Worm (Caenorhabditis elegans): Measurements from ENCODE around the gene slc-36.3.

The slc-36.3 gene

DNA sequence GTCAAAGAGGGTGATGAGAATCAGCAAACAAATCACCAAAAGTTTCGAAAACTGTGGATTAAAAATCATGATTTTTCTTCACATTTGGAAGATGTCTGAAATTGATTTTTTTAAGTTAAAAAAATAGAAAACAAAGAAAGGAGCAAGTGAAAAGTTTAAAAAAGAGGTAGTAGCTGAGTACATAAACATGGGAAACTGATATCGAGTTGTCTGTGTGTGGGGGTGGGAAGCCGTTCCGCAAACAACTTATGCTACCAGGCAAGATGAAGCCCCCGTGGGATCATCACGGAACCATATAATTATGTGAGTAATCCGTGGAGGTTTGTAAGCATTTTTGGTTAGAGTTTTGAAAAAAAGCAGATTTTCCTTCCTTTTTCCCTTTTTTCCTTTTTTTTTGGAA is 7.1 kb upstream of the slc-36.3 start, which contains the start of gene Y38H6C.20 (continued):
- no peak for TF ChIP-seq T26A5.8 (tag; optimal IDR thresholded peaks at IDR 0.05)
- no peak for TF ChIP-seq mxl-1 (tag; optimal IDR thresholded peaks at IDR 0.05)

DNA sequence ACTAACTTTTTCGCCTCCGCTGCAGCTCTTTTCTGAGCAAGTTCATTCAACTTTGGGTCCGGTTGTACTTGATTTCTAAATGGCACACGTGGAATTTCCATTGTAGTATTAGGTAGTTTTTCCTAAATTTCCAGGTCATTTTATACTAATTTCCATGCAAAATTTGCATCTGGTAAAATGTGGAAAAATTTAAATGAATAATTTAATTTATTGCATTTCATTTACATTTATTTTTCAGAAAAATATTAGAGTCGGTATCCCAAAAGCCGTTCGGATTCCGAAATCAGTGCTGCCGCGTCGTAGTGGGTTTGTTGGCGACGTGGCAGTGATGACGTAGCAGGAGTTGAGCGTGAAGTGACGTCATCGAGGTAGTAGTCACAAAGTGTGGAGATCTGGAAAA is 3.1 kb upstream of the slc-36.3 start, which contains the start of gene Y38H6C.18:
Gene Y38H6C.18 (minus strand): TSS at position 101 of the 400 bp plus-strand sequence.
- TF ChIP-seq lir-1 (GFP tag; conservative IDR thresholded peaks at IDR 0.05) (no peak), ztf-26 (tag; optimal IDR thresholded peaks at IDR 0.05) (no peak), B0261.1 (tag; optimal IDR thresholded peaks at IDR 0.05) (no peak), rcor-1 (GFP tag; IDR thresholded peaks at IDR 0.05) (no peak), nfya-2 (GFP tag; IDR thresholded peaks at IDR 0.05) (no peak), attf-5 (GFP tag; optimal IDR thresholded peaks at IDR 0.05) (no peak), mcd-1 (GFP tag; IDR thresholded peaks at IDR 0.05) (no peak), lsl-1 (GFP tag; optimal IDR thresholded peaks at IDR 0.05) (no peak), cebp-1 (GFP tag; IDR thresholded peaks at IDR 0.05) (no peak), cebp-1 (tag; optimal IDR thresholded peaks at IDR 0.05) (no peak), ceh-40 (GFP tag; IDR thresholded peaks at IDR 0.05) (no peak), attf-3 (GFP tag; conservative IDR thresholded peaks at IDR 0.05) (no peak), K11D2.4 (GFP tag; IDR thresholded peaks at IDR 0.05) (no peak)

DNA sequence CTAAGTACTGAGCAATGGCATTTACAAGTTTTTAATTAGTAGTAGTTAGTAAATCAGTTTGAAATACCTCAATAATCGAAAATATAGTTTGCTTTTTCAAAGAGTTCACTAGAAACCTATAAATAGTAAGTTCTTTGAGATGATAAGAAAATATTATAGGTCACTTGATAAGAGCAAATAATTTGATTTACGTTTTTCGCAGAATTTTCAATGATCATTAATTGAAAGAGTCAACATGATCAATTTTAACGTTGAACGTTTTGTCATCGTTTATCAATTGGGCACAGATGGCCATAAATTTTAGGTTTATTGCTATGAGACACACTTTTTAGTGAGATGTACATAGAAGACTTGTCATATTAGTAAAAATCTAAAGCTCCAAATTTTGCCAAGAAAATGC is 1.8 kb upstream of the slc-36.3 start:
- TF ChIP-seq Y56A3A.18 (GFP tag; IDR thresholded peaks at IDR 0.05), result no peak
- TF ChIP-seq ztf-3 (GFP tag; optimal IDR thresholded peaks at IDR 0.05), result no peak
- TF ChIP-seq pbrm-1 (GFP tag; IDR thresholded peaks at IDR 0.05), result no peak
- TF ChIP-seq attf-5 (GFP tag; optimal IDR thresholded peaks at IDR 0.05), result no peak
- TF ChIP-seq dpff-1 (tag; optimal IDR thresholded peaks at IDR 0.05), result no peak
- no peak for TF ChIP-seq gei-17 (GFP tag; optimal IDR thresholded peaks at IDR 0.05)
- no peak for TF ChIP-seq F52B5.7 (tag; optimal IDR thresholded peaks at IDR 0.05)
- TF ChIP-seq snpc-1.3 (tag; optimal IDR thresholded peaks at IDR 0.05; ENCODE audit: insufficient read depth), result no peak
- TF ChIP-seq akir-1 (GFP tag; optimal IDR thresholded peaks at IDR 0.05), result no peak
- TF ChIP-seq bed-1 (GFP tag; IDR thresholded peaks at IDR 0.05), result no peak

DNA sequence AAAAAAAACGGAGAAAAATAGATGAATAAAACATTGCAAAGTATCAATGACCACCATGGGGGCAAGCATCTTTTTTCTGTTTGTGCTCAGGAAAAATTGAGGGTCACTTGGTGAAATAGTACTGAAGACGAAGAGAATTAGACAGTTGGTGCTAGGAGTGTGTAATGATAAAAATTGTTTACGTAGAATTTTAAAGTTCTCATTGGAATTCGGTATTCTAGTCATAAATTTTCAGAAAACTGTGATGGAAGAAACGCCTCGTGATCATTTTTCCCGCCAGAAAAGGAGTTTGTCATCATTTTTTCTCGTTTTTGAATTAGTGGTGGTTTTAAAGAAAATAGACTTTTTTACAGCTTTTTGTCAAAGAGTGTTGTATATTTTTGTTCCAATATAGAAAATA is 618 bp upstream of the slc-36.3 start:
- TF ChIP-seq hmg-1.2 (GFP tag; IDR thresholded peaks at IDR 0.05), result peak; percentile 72
- no peak for TF ChIP-seq atf-7 (tag; optimal IDR thresholded peaks at IDR 0.05)

DNA sequence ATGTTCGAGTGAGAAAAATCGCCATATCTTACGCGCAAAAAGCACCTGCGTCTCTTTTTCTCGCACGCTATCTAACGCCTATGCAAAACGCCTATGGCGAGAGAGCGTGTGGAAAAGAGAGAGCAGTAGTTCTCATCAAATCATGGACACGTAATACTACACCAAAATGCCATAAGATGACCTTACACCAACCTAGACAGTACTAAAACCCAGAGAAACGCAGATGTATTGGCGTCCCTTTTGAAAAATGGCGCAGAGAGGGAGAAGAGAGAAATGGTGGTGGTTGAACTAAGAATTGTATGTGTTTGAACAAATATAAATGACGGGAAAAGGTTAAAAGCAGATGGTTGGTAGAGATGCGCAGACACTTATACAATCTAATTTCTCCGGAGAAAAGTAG is 4.9 kb downstream of the slc-36.3 start, which contains the start of gene Y38H6C.16:
Gene Y38H6C.16 (minus strand): TSS at position 293 of the 400 bp plus-strand sequence.
- TF ChIP-seq hmg-1.2 (GFP tag; IDR thresholded peaks at IDR 0.05) (peak; percentile 85), ceh-79 (tag; optimal IDR thresholded peaks at IDR 0.05) (no peak), lsy-27 (tag; optimal IDR thresholded peaks at IDR 0.05; ENCODE audit: borderline replicate concordance, insufficient read depth) (no peak), F33H1.4 (GFP tag; IDR thresholded peaks at IDR 0.05) (no peak), ZK185.1 (tag; optimal IDR thresholded peaks at IDR 0.05; ENCODE audit: poor library complexity, severe bottlenecking) (no peak), lin-26 (GFP tag; IDR thresholded peaks at IDR 0.05) (no peak)

DNA sequence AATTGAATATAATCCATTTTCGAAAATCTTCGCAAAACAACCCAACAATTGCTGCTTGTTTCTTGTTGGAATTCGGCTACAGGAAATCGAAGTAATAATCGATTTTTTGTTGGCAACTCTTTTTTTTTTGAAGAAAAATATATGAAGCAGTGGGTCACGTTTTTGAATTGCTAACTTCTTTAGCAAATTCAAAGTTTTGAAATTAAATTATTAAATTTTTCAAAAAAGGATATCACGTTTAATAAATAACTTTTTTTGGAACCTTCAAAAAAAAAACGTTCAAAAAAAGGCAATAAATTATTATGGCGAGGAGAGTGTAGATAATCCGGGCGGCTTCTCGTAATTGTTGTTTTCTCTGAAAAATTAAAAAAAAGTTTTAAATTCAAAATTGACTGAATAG is 7.8 kb downstream of the slc-36.3 start, which contains the start of gene Y38H6C.15:
Gene Y38H6C.15 (minus strand): TSS at position 101 of the 400 bp plus-strand sequence.
- no peak for TF ChIP-seq lag-1 (GFP tag; IDR thresholded peaks at IDR 0.05)
- no peak for TF ChIP-seq Y95B8A.8 (GFP tag; IDR thresholded peaks at IDR 0.05)
- no peak for TF ChIP-seq ztf-26 (tag; optimal IDR thresholded peaks at IDR 0.05)

Data from whole organism, young adult.